Worm (Caenorhabditis elegans): Measurements from ENCODE around the gene D1086.2.

- TF ChIP-seq lsy-2 (tag; optimal IDR thresholded peaks at IDR 0.05) (no peak), ceh-82 (tag; optimal IDR thresholded peaks at IDR 0.05) (no peak), fos-1 (tag; optimal IDR thresholded peaks at IDR 0.05) (no peak), ama-1 (optimal IDR thresholded peaks at IDR 0.05) (no peak), snpc-4 (tag; optimal IDR thresholded peaks at IDR 0.05) (no peak), elt-3 (tag; optimal IDR thresholded peaks at IDR 0.05) (no peak), lin-13 (GFP tag; optimal IDR thresholded peaks at IDR 0.05) (no peak), lin-39 (tag; optimal IDR thresholded peaks at IDR 0.05) (no peak), aha-1 (tag; optimal IDR thresholded peaks at IDR 0.05) (no peak)
These were observed 24.7 kb upstream of the D1086.2 start for ce11 chrV:14123176-14123575.
